Fruit fly (Drosophila melanogaster) whole organism, embryonic: ENCODE data around the gene Cog3.

Experiments
- C15 ChIP-seq: fragments of 200-800 bp; sonication (Bioruptor generic); IDR thresholded peaks from 3 replicates; pipeline ENCODE4 v1.3.6; 2022; ENCODE audit warnings: missing biosample characterization, missing genetic modification characterization
- CG11247 ChIP-seq: fragments of 200-800 bp; sonication (Bioruptor generic); IDR thresholded peaks from 2 replicates; pipeline ENCODE4 v1.3.6; 2022; ENCODE audit warnings: missing biosample characterization, missing genetic modification characterization
- CG11560 ChIP-seq: fragments of 200-800 bp; sonication (Bioruptor generic); IDR thresholded peaks from 3 replicates; pipeline ENCODE4 v1.3.6; 2022; ENCODE audit warnings: missing biosample characterization, missing genetic modification characterization
- CG12104 ChIP-seq: fragments of 200-800 bp; sonication (Bioruptor generic); optimal IDR thresholded peaks from 3 replicates; lab custom pipeline; 2016; ENCODE audit warnings: missing biosample characterization, missing genetic modification characterization
- CG12942 ChIP-seq: fragments of 200-800 bp; sonication (Bioruptor generic); optimal IDR thresholded peaks from 3 replicates; lab custom pipeline; 2016; ENCODE audit warnings: missing biosample characterization, missing genetic modification characterization
- CG13624 ChIP-seq: fragments of 200-800 bp; sonication (Bioruptor generic); optimal IDR thresholded peaks from 2 replicates; lab custom pipeline; 2016; ENCODE audit warnings: missing biosample characterization, missing genetic modification characterization
- CG16815 ChIP-seq: fragments of 200-800 bp; sonication (Bioruptor generic); optimal IDR thresholded peaks from 3 replicates; lab custom pipeline; 2017; ENCODE audit warnings: missing biosample characterization, mild to moderate bottlenecking, missing genetic modification characterization
- CG17361 ChIP-seq: fragments of 200-800 bp; sonication (Bioruptor generic); IDR thresholded peaks from 3 replicates; pipeline ENCODE4 v1.3.6; 2022; ENCODE audit warnings: missing biosample characterization, missing genetic modification characterization
- CG18764 ChIP-seq: fragments of 200-800 bp; sonication (Bioruptor generic); optimal IDR thresholded peaks from 3 replicates; lab custom pipeline; 2016; ENCODE audit warnings: missing biosample characterization, missing genetic modification characterization
- CG2199 ChIP-seq: fragments of 200-800 bp; sonication (Bioruptor generic); IDR thresholded peaks from 3 replicates; pipeline ENCODE4 v1.3.6; 2022; ENCODE audit warnings: missing biosample characterization, missing genetic modification characterization
- CG2678 ChIP-seq: fragments of 200-800 bp; sonication (Bioruptor generic); optimal IDR thresholded peaks from 3 replicates; lab custom pipeline; 2019; ENCODE audit warnings: missing biosample characterization, mild to moderate bottlenecking, missing genetic modification characterization, moderate library complexity
- CG31365 ChIP-seq: fragments of 200-800 bp; sonication (Bioruptor generic); optimal IDR thresholded peaks from 2 replicates; lab custom pipeline; 2018; ENCODE audit warnings: missing biosample characterization, mild to moderate bottlenecking, missing genetic modification characterization
- CG3838 ChIP-seq: fragments of 200-800 bp; sonication (Bioruptor generic); optimal IDR thresholded peaks from 3 replicates; lab custom pipeline; 2016; ENCODE audit warnings: missing biosample characterization, missing genetic modification characterization
- CG6654 ChIP-seq: fragments of 200-800 bp; sonication (Bioruptor generic); optimal IDR thresholded peaks from 2 replicates; lab custom pipeline; 2017; ENCODE audit warnings: missing biosample characterization, mild to moderate bottlenecking, missing genetic modification characterization
- CG6689 ChIP-seq: fragments of 200-800 bp; sonication (Bioruptor generic); IDR thresholded peaks from 2 replicates; pipeline ENCODE4 v1.3.6; 2022; ENCODE audit warnings: missing biosample characterization, missing genetic modification characterization
- CG6813 ChIP-seq: fragments of 200-800 bp; sonication (Bioruptor generic); optimal IDR thresholded peaks from 2 replicates; lab custom pipeline; 2017; ENCODE audit warnings: missing biosample characterization, missing genetic modification characterization, mild to moderate bottlenecking, moderate library complexity, missing genetic modification reagents
- CG7786 ChIP-seq: fragments of 200-800 bp; sonication (Bioruptor generic); optimal IDR thresholded peaks from 2 replicates; lab custom pipeline; 2016; ENCODE audit warnings: missing biosample characterization, missing genetic modification characterization
- CG7928 ChIP-seq: fragments of 200-800 bp; sonication (Bioruptor generic); optimal IDR thresholded peaks from 2 replicates; lab custom pipeline; 2017; ENCODE audit warnings: missing biosample characterization, mild to moderate bottlenecking, missing genetic modification characterization
- CG8359 ChIP-seq: fragments of 200-800 bp; sonication (Bioruptor generic); optimal IDR thresholded peaks from 2 replicates; lab custom pipeline; 2017; ENCODE audit warnings: missing biosample characterization, mild to moderate bottlenecking, missing genetic modification characterization, borderline replicate concordance
- CG9215 ChIP-seq: fragments of 200-800 bp; sonication (Bioruptor generic); IDR thresholded peaks from 2 replicates; pipeline ENCODE4 v1.3.6; 2022; ENCODE audit warnings: missing biosample characterization, missing genetic modification characterization
- Camta ChIP-seq: fragments of 200-800 bp; sonication (Bioruptor generic); optimal IDR thresholded peaks from 2 replicates; lab custom pipeline; 2016; ENCODE audit warnings: missing biosample characterization, missing genetic modification characterization
- Dad ChIP-seq: fragments of 200-800 bp; sonication (Bioruptor generic); optimal IDR thresholded peaks from 3 replicates; lab custom pipeline; 2016; ENCODE audit warnings: missing biosample characterization, missing genetic modification characterization
- Ets97D ChIP-seq: fragments of 200-800 bp; sonication (Bioruptor generic); optimal IDR thresholded peaks from 3 replicates; lab custom pipeline; 2016; ENCODE audit warnings: missing biosample characterization, missing genetic modification characterization
- H15 ChIP-seq: fragments of 200-800 bp; sonication (Bioruptor generic); IDR thresholded peaks from 3 replicates; pipeline ENCODE4 v1.3.6; 2022; ENCODE audit warnings: missing biosample characterization, missing genetic modification characterization
- H2.0 ChIP-seq: fragments of 200-800 bp; sonication (Bioruptor generic); IDR thresholded peaks from 2 replicates; pipeline ENCODE4 v1.3.6; 2022; ENCODE audit warnings: missing biosample characterization, missing genetic modification characterization
- HHEX ChIP-seq: fragments of 200-800 bp; sonication (Bioruptor generic); optimal IDR thresholded peaks from 3 replicates; lab custom pipeline; 2017; ENCODE audit warnings: missing biosample characterization, mild to moderate bottlenecking, missing genetic modification characterization, missing genetic modification reagents
- HLH3B ChIP-seq: fragments of 200-800 bp; sonication (Bioruptor generic); IDR thresholded peaks from 2 replicates; pipeline ENCODE4 v1.3.6; 2022; ENCODE audit warnings: missing biosample characterization, missing genetic modification characterization
- HmgZ ChIP-seq: fragments of 200-800 bp; sonication (Bioruptor generic); optimal IDR thresholded peaks from 2 replicates; lab custom pipeline; 2018; ENCODE audit warnings: missing biosample characterization, mild to moderate bottlenecking, missing genetic modification characterization
- Hmx ChIP-seq: fragments of 200-800 bp; sonication (Bioruptor generic); optimal IDR thresholded peaks from 2 replicates; lab custom pipeline; 2016; ENCODE audit warnings: missing biosample characterization, missing genetic modification characterization
- Max ChIP-seq: fragments of 200-800 bp; sonication (Bioruptor generic); optimal IDR thresholded peaks from 2 replicates; lab custom pipeline; 2016; ENCODE audit warnings: missing biosample characterization, mild to moderate bottlenecking, missing genetic modification characterization
- NC2α ChIP-seq: fragments of 200-800 bp; sonication (Bioruptor generic); optimal IDR thresholded peaks from 2 replicates; lab custom pipeline; 2016; ENCODE audit warnings: missing biosample characterization, missing genetic modification characterization
- NFAT ChIP-seq: fragments of 200-800 bp; sonication (Bioruptor generic); IDR thresholded peaks from 2 replicates; pipeline ENCODE4 v1.3.6; 2022; ENCODE audit warnings: missing biosample characterization, missing genetic modification characterization
- NK7.1 ChIP-seq: fragments of 200-800 bp; sonication (Bioruptor generic); optimal IDR thresholded peaks from 3 replicates; lab custom pipeline; 2016; ENCODE audit warnings: missing biosample characterization, missing genetic modification characterization
- Oli ChIP-seq: fragments of 200-800 bp; sonication (Bioruptor generic); optimal IDR thresholded peaks from 2 replicates; lab custom pipeline; 2018; ENCODE audit warnings: missing biosample characterization, mild to moderate bottlenecking, missing genetic modification characterization, moderate library complexity
- Optix ChIP-seq: fragments of 200-800 bp; sonication (Bioruptor generic); IDR thresholded peaks from 3 replicates; pipeline ENCODE4 v1.3.6; 2022; ENCODE audit warnings: missing biosample characterization, missing genetic modification characterization
- Six4 ChIP-seq: fragments of 200-800 bp; sonication (Bioruptor generic); optimal IDR thresholded peaks from 2 replicates; lab custom pipeline; 2016; ENCODE audit warnings: missing biosample characterization, missing genetic modification characterization
- TFAM ChIP-seq: fragments of 200-800 bp; sonication (Bioruptor generic); optimal IDR thresholded peaks from 2 replicates; lab custom pipeline; 2017; ENCODE audit warnings: missing biosample characterization, missing genetic modification characterization, inconsistent platforms
- al ChIP-seq: fragments of 200-800 bp; sonication (Bioruptor generic); IDR thresholded peaks from 2 replicates; pipeline ENCODE4 v1.3.6; 2022; ENCODE audit warnings: missing biosample characterization, missing genetic modification characterization
- corto ChIP-seq: fragments of 200-800 bp; sonication (Bioruptor generic); optimal IDR thresholded peaks from 2 replicates; lab custom pipeline; 2016; ENCODE audit warnings: missing biosample characterization, mild to moderate bottlenecking, missing genetic modification characterization, moderate library complexity
- dan ChIP-seq: fragments of 200-800 bp; sonication (Bioruptor generic); IDR thresholded peaks from 2 replicates; pipeline ENCODE4 v1.3.6; 2022; ENCODE audit warnings: missing biosample characterization, missing genetic modification characterization
- dati ChIP-seq: fragments of 200-800 bp; sonication (Bioruptor generic); IDR thresholded peaks from 2 replicates; pipeline ENCODE4 v1.3.6; 2022; ENCODE audit warnings: missing biosample characterization, missing genetic modification characterization
- emc ChIP-seq: fragments of 200-800 bp; sonication (Bioruptor generic); optimal IDR thresholded peaks from 2 replicates; lab custom pipeline; 2016; ENCODE audit warnings: missing biosample characterization, missing genetic modification characterization
- fru ChIP-seq: fragments of >200 bp; optimal IDR thresholded peaks from 2 replicates; lab custom pipeline; 2017
- gce ChIP-seq: fragments of 200-800 bp; sonication (Bioruptor generic); IDR thresholded peaks from 3 replicates; pipeline ENCODE4 v1.3.6; 2022; ENCODE audit warnings: missing biosample characterization, missing genetic modification characterization
- grn ChIP-seq: fragments of 200-800 bp; sonication (Bioruptor generic); optimal IDR thresholded peaks from 3 replicates; lab custom pipeline; 2017; ENCODE audit warnings: missing biosample characterization, missing genetic modification characterization
- lmd ChIP-seq: fragments of 200-800 bp; sonication (Bioruptor generic); IDR thresholded peaks from 2 replicates; pipeline ENCODE4 v1.3.6; 2022; ENCODE audit warnings: missing biosample characterization, missing genetic modification characterization
- lov ChIP-seq, 2 experiments: fragments of 200-800 bp in 1 of 2; fragments of >200 bp in 1 of 2; sonication (Bioruptor generic) in 1 of 2; IDR thresholded peaks in 1 of 2; optimal IDR thresholded peaks in 1 of 2; 2 replicates in 1 of 2; 3 replicates in 1 of 2; pipeline versions ENCODE4 v1.3.6 to Lab custom; 2017 to 2022; ENCODE audit warnings: missing biosample characterization in 1 of 2, missing genetic modification characterization in 1 of 2
- slou ChIP-seq: fragments of 200-800 bp; sonication (Bioruptor generic); optimal IDR thresholded peaks from 3 replicates; lab custom pipeline; 2016; ENCODE audit warnings: missing biosample characterization, missing genetic modification characterization
- sqz ChIP-seq: fragments of 200-800 bp; sonication (Bioruptor generic); optimal IDR thresholded peaks from 3 replicates; lab custom pipeline; 2018; ENCODE audit warnings: missing biosample characterization, mild to moderate bottlenecking, missing genetic modification characterization
- stc ChIP-seq: fragments of 200-800 bp; sonication (Bioruptor generic); IDR thresholded peaks from 2 replicates; pipeline ENCODE4 v1.3.6; 2022; ENCODE audit warnings: missing biosample characterization, missing genetic modification characterization
- toy ChIP-seq: fragments of 200-800 bp; sonication (Bioruptor generic); IDR thresholded peaks from 2 replicates; pipeline ENCODE4 v1.3.6; 2022; ENCODE audit warnings: missing biosample characterization, missing genetic modification characterization
- twi ChIP-seq: fragments of 200-800 bp; optimal IDR thresholded peaks from 2 replicates; lab custom pipeline; 2019; ENCODE audit warnings: missing biosample characterization, mild to moderate bottlenecking, missing genetic modification characterization, moderate library complexity
- zen ChIP-seq: fragments of 200-800 bp; sonication (Bioruptor generic); optimal IDR thresholded peaks from 3 replicates; lab custom pipeline; 2018; ENCODE audit warnings: missing biosample characterization, mild to moderate bottlenecking, missing genetic modification characterization, moderate library complexity

Cog3 gene

dm6 chr2L:3437068-3437467 lies 19.8 kb downstream of the Cog3 start (continued):
- TF ChIP-seq Six4 (GFP tag; lab: Kevin White, UChicago) = no peak
- no peak for TF ChIP-seq CG7928 (GFP tag; lab: Kevin White, UChicago)
- no peak for TF ChIP-seq al (GFP tag; lab: Robert Waterston, UW)
- no peak for TF ChIP-seq dati (GFP tag; lab: Robert Waterston, UW)
- TF ChIP-seq CG3838 = no peak
- TF ChIP-seq twi = no peak
- TF ChIP-seq H15 (GFP tag; lab: Robert Waterston, UW) = peak; percentile 56; the same call in 1 of the 3 replicates
- TF ChIP-seq CG12942 (GFP tag; lab: Kevin White, UChicago) = no peak
- TF ChIP-seq CG9215 (GFP tag; lab: Robert Waterston, UW) = no peak
- peak; percentile 57 for TF ChIP-seq zen (tag; lab: Kevin White, UChicago)
- no peak for TF ChIP-seq HmgZ
- TF ChIP-seq lmd (GFP tag; lab: Robert Waterston, UW) = no peak
- peak; percentile 0 for TF ChIP-seq CG12104 (GFP tag; lab: Kevin White, UChicago)
- peak; percentile 32 for TF ChIP-seq CG8359
- peak; percentile 49 for TF ChIP-seq CG6813 (GFP tag; lab: Kevin White, UChicago)
- TF ChIP-seq CG13624 (GFP tag; lab: Kevin White, UChicago) = no peak
- no peak for TF ChIP-seq CG16815 (GFP tag; lab: Kevin White, UChicago)
- peak; percentile 71; the same call in 1 of the 3 replicates for TF ChIP-seq gce
- peak; percentile 40; the same call in 1 of the 3 replicates for TF ChIP-seq Optix (GFP tag; lab: Robert Waterston, UW)
- no peak for TF ChIP-seq fru (lab: Kevin White, UChicago)
- no peak for TF ChIP-seq slou (GFP tag; lab: Kevin White, UChicago)
- no peak for TF ChIP-seq Dad (GFP tag; lab: Kevin White, UChicago)
- TF ChIP-seq HLH3B (GFP tag; lab: Robert Waterston, UW) = peak; percentile 73
- TF ChIP-seq CG6689 (GFP tag; lab: Robert Waterston, UW) = peak; percentile 77
- no peak for TF ChIP-seq dan (GFP tag; lab: Robert Waterston, UW)
- no peak for TF ChIP-seq Max (GFP tag; lab: Kevin White, UChicago)
- no peak for TF ChIP-seq NFAT
- TF ChIP-seq CG6654 (GFP tag; lab: Kevin White, UChicago) = no peak
- TF ChIP-seq Hmx (GFP tag; lab: Kevin White, UChicago) = no peak
- TF ChIP-seq sqz (GFP tag; lab: Kevin White, UChicago) = peak; percentile 42
- TF ChIP-seq grn (GFP tag; lab: Kevin White, UChicago) = no peak
- TF ChIP-seq C15 (GFP tag; lab: Robert Waterston, UW) = no peak
- peak; percentile 31; the same call in 1 of the 3 replicates for TF ChIP-seq CG17361 (GFP tag; lab: Robert Waterston, UW)
- TF ChIP-seq Camta (GFP tag; lab: Kevin White, UChicago) = peak; percentile 44
- 0 out of 3 replicates have a peak, but pooled peaks have one; percentile 33 for TF ChIP-seq CG11560 (tag; lab: Robert Waterston, UW)
- TF ChIP-seq Ets97D (GFP tag; lab: Kevin White, UChicago) = no peak
- peak; percentile 15; the same call in 1 of the 2 replicates for TF ChIP-seq H2.0 (GFP tag; lab: Robert Waterston, UW)
- no peak for TF ChIP-seq CG2199
- no peak for TF ChIP-seq NK7.1 (GFP tag; lab: Kevin White, UChicago)
- peak; percentile 73 for TF ChIP-seq CG2678 (tag; lab: Kevin White, UChicago)
- peak; percentile 66 for TF ChIP-seq Oli (tag; lab: Kevin White, UChicago)
- TF ChIP-seq lov (optimal IDR thresholded peaks at IDR 0.05; lab: Kevin White, UChicago) = no peak
- peak; percentile 73; the same call in 2 of the 3 replicates for TF ChIP-seq lov (GFP tag; IDR thresholded peaks at IDR 0.05; lab: Robert Waterston, UW)
- no peak for TF ChIP-seq CG18764
- no peak for TF ChIP-seq emc (GFP tag; lab: Kevin White, UChicago)
- peak; percentile 34 for TF ChIP-seq CG31365
- TF ChIP-seq HHEX (GFP tag; lab: Kevin White, UChicago) = peak; percentile 40
- TF ChIP-seq stc (GFP tag; lab: Robert Waterston, UW) = peak; percentile 80
- no peak for TF ChIP-seq NC2α (GFP tag; lab: Kevin White, UChicago)
- no peak for TF ChIP-seq CG11247 (GFP tag; lab: Robert Waterston, UW)
- TF ChIP-seq corto (GFP tag; lab: Kevin White, UChicago) = no peak
- TF ChIP-seq toy = no peak
- TF ChIP-seq CG7786 = no peak
- peak; percentile 2 for TF ChIP-seq TFAM (GFP tag; lab: Kevin White, UChicago)
